Fruit fly (Drosophila melanogaster) whole organism, pupa: Measurements from ENCODE around the gene CG11726.

Experiments used
- CG10348 ChIP-seq: fragments of 200-800 bp; sonication (Bioruptor generic); IDR thresholded peaks from 2 replicates; pipeline ENCODE4 v1.3.6; 2022; ENCODE audit warnings: missing biosample characterization, missing genetic modification characterization
- CG12605 ChIP-seq: fragments of 200-800 bp; sonication (Bioruptor generic); IDR thresholded peaks from 2 replicates; pipeline ENCODE4 v1.3.6; 2022; ENCODE audit warnings: missing biosample characterization, missing genetic modification characterization
- CG13204 ChIP-seq: fragments of 200-800 bp; sonication (Bioruptor generic); optimal IDR thresholded peaks from 2 replicates; lab custom pipeline; 2018; ENCODE audit warnings: missing biosample characterization, mild to moderate bottlenecking, missing genetic modification characterization, moderate library complexity
- CG14655 ChIP-seq: fragments of 200-800 bp; sonication (Bioruptor generic); optimal IDR thresholded peaks from 3 replicates; lab custom pipeline; 2017; ENCODE audit warnings: mild to moderate bottlenecking, missing biosample characterization, missing genetic modification reagents, missing genetic modification characterization
- CG15710 ChIP-seq: fragments of 200-800 bp; sonication (Bioruptor generic); optimal IDR thresholded peaks from 2 replicates; lab custom pipeline; 2018; ENCODE audit warnings: missing biosample characterization, mild to moderate bottlenecking, missing genetic modification characterization, moderate library complexity
- CG17806 ChIP-seq: fragments of 200-800 bp; sonication (Bioruptor generic); optimal IDR thresholded peaks from 2 replicates; lab custom pipeline; 2018; ENCODE audit warnings: missing biosample characterization, mild to moderate bottlenecking, missing genetic modification characterization, moderate library complexity
- CG32121 ChIP-seq: fragments of 200-800 bp; sonication (Bioruptor generic); IDR thresholded peaks from 2 replicates; pipeline ENCODE4 v1.3.6; 2022; ENCODE audit warnings: missing biosample characterization, missing genetic modification characterization
- CG34367 ChIP-seq: fragments of 200-800 bp; sonication (Bioruptor generic); optimal IDR thresholded peaks from 2 replicates; lab custom pipeline; 2018; ENCODE audit warnings: missing biosample characterization, mild to moderate bottlenecking, missing genetic modification characterization
- CG4496 ChIP-seq: fragments of 200-800 bp; sonication (Bioruptor generic); IDR thresholded peaks from 3 replicates; pipeline ENCODE4 v1.3.6; 2022; ENCODE audit warnings: missing biosample characterization, missing genetic modification characterization
- CG8159 ChIP-seq: fragments of 200-800 bp; sonication (Bioruptor generic); optimal IDR thresholded peaks from 3 replicates; lab custom pipeline; 2018; ENCODE audit warnings: missing biosample characterization, mild to moderate bottlenecking, missing genetic modification characterization, moderate library complexity
- CG8301 ChIP-seq: fragments of 200-800 bp; sonication (Bioruptor generic); optimal IDR thresholded peaks from 2 replicates; lab custom pipeline; 2018; ENCODE audit warnings: missing biosample characterization, mild to moderate bottlenecking, missing genetic modification characterization
- CG9948 ChIP-seq: fragments of 200-800 bp; sonication (Bioruptor generic); optimal IDR thresholded peaks from 2 replicates; lab custom pipeline; 2018; ENCODE audit warnings: missing biosample characterization, mild to moderate bottlenecking, missing genetic modification characterization, moderate library complexity
- D1 ChIP-seq: fragments of 200-800 bp; sonication (Bioruptor generic); optimal IDR thresholded peaks from 2 replicates; lab custom pipeline; 2018; ENCODE audit warnings: missing biosample characterization, mild to moderate bottlenecking, missing genetic modification characterization, moderate library complexity
- EcR ChIP-seq: fragments of 200-800 bp; sonication (Bioruptor generic); optimal IDR thresholded peaks from 3 replicates; lab custom pipeline; 2019; ENCODE audit warnings: missing biosample characterization, missing genetic modification characterization, mild to moderate bottlenecking, moderate library complexity, missing genetic modification reagents
- Ets98B ChIP-seq: fragments of 200-800 bp; sonication (Bioruptor generic); IDR thresholded peaks from 2 replicates; pipeline ENCODE4 v1.3.6; 2022; ENCODE audit warnings: missing biosample characterization, missing genetic modification characterization
- Pif1A ChIP-seq: fragments of 200-800 bp; sonication (Bioruptor generic); optimal IDR thresholded peaks from 3 replicates; lab custom pipeline; 2016; ENCODE audit warnings: missing biosample characterization, missing genetic modification characterization
- Pif1B ChIP-seq: fragments of 200-800 bp; sonication (Bioruptor generic); optimal IDR thresholded peaks from 3 replicates; lab custom pipeline; 2016; ENCODE audit warnings: missing biosample characterization, missing genetic modification characterization
- Snoo ChIP-seq: fragments of 200-800 bp; sonication (Bioruptor generic); optimal IDR thresholded peaks from 3 replicates; lab custom pipeline; 2017; ENCODE audit warnings: missing biosample characterization, mild to moderate bottlenecking, missing genetic modification characterization, inconsistent platforms
- fd96Ca ChIP-seq: fragments of 200-800 bp; sonication (Bioruptor generic); IDR thresholded peaks from 3 replicates; pipeline ENCODE4 v1.3.6; 2022; ENCODE audit warnings: missing biosample characterization, missing genetic modification characterization
- gl ChIP-seq: fragments of 200-800 bp; sonication (Bioruptor generic); optimal IDR thresholded peaks from 2 replicates; lab custom pipeline; 2018; ENCODE audit warnings: missing biosample characterization, mild to moderate bottlenecking, missing genetic modification characterization
- rn ChIP-seq: fragments of 200-800 bp; sonication (Bioruptor generic); IDR thresholded peaks from 2 replicates; pipeline ENCODE4 v1.3.6; 2022; ENCODE audit warnings: missing biosample characterization, missing genetic modification characterization

Gene CG11726

dm6 chr3L:11400262-11400661, 5.8 kb downstream of the CG11726 start:
- TF ChIP-seq CG8159 (tag; lab: Kevin White, UChicago) (no peak), CG4496 (GFP tag; lab: Robert Waterston, UW) (0 out of 3 replicates have a peak, but pooled peaks have one; percentile 41)

- TF ChIP-seq CG9948 (tag; lab: Kevin White, UChicago) (no peak), CG8159 (tag; lab: Kevin White, UChicago) (peak; percentile 19), CG14655 (GFP tag; lab: Kevin White, UChicago) (no peak), CG15710 (no peak), Pif1A (GFP tag; lab: Kevin White, UChicago) (no peak)
- TF ChIP-seq, all 21 proteins: peak for 1
These were observed 6.2 kb downstream of the CG11726 start for dm6 chr3L:11400673-11401186.

- no peak for TF ChIP-seq CG12605
- no peak for TF ChIP-seq Snoo (tag; lab: Kevin White, UChicago)
- TF ChIP-seq CG8159 (tag; lab: Kevin White, UChicago): peak; percentile 14
- TF ChIP-seq, all 21 proteins: peak for 1
These were observed 7.8 kb downstream of the CG11726 start for dm6 chr3L:11402305-11402704.

dm6 chr3L:11403542-11403941, 9.1 kb downstream of the CG11726 start:
- TF ChIP-seq CG34367 (tag; lab: Kevin White, UChicago) (peak; percentile 1), CG10348 (no peak), CG8159 (tag; lab: Kevin White, UChicago) (peak; percentile 35), CG15710 (peak; percentile 8), CG8301 (tag; lab: Kevin White, UChicago) (no peak), Snoo (tag; lab: Kevin White, UChicago) (peak; percentile 33), CG17806 (no peak)

- TF ChIP-seq CG9948 (tag; lab: Kevin White, UChicago) (peak; percentile 97), EcR (GFP tag; lab: Kevin White, UChicago) (peak; percentile 12), gl (peak; percentile 95), D1 (peak; percentile 84), Pif1B (GFP tag; lab: Kevin White, UChicago) (peak; percentile 94), CG34367 (tag; lab: Kevin White, UChicago) (peak; percentile 98), Ets98B (GFP tag; lab: Robert Waterston, UW) (peak; percentile 91), Pif1A (GFP tag; lab: Kevin White, UChicago) (peak; percentile 93), CG32121 (GFP tag; lab: Robert Waterston, UW) (peak; percentile 81), CG15710 (peak; percentile 98), CG12605 (peak; percentile 93), CG14655 (GFP tag; lab: Kevin White, UChicago) (peak; percentile 88), CG8301 (tag; lab: Kevin White, UChicago) (peak; percentile 91), rn (peak; percentile 84), CG13204 (GFP tag; lab: Kevin White, UChicago) (peak; percentile 96), CG10348 (no peak), fd96Ca (GFP tag; lab: Robert Waterston, UW) (peak; percentile 89), CG17806 (peak; percentile 97), CG8159 (tag; lab: Kevin White, UChicago) (peak; percentile 94), CG4496 (GFP tag; lab: Robert Waterston, UW) (peak; percentile 95), Snoo (tag; lab: Kevin White, UChicago) (peak; percentile 93)
These were observed 11.1 kb downstream of the CG11726 start for dm6 chr3L:11405362-11406254.

- TF ChIP-seq CG4496 (GFP tag; lab: Robert Waterston, UW): no peak
- peak; percentile 22 for TF ChIP-seq EcR (GFP tag; lab: Kevin White, UChicago)
These were observed 12.2 kb downstream of the CG11726 start for dm6 chr3L:11406535-11407201.
